Worm (Caenorhabditis elegans): Measurements from ENCODE around the gene C27A7.5.

DNA sequence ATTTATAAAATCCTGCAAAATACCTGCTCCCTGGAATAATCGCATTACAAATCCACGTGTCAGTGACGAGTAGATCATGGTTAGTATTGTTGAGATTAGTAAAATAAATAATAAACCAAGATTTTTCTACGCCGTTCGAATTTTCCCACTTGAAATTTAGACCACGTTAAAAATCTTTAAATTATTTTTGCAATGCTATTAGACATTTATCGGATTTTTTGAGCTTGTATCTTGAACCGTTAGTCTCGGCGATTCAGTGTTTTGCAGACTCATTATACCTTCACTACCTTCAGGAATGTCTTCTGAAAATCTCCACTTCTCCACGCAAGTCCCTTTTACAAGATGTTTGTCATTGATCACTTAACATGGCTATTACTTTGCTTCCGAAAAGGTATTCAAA, at the start of gene C27A7.5:
- TF ChIP-seq ets-7 (tag; optimal IDR thresholded peaks at IDR 0.05): no peak
- TF ChIP-seq ama-1 (optimal IDR thresholded peaks at IDR 0.05): no peak
- no peak for TF ChIP-seq B0310.2 (tag; optimal IDR thresholded peaks at IDR 0.05)
- TF ChIP-seq scrt-1 (GFP tag; IDR thresholded peaks at IDR 0.05): no peak
- no peak for TF ChIP-seq ceh-36 (tag; optimal IDR thresholded peaks at IDR 0.05)
- no peak for TF ChIP-seq pes-1 (GFP tag; IDR thresholded peaks at IDR 0.05)
